Fruit fly (Drosophila melanogaster): ENCODE measurements around the gene kar.

kar gene

dm6 chr3R:12697571-12698039, 8.4 kb upstream of the kar start:
- TF ChIP-seq esn (GFP tag; optimal IDR thresholded peaks at IDR 0.05), result peak; percentile 17
- TF ChIP-seq Eip78C (GFP tag), result peak; percentile 59
- TF ChIP-seq Eip93F (GFP tag; optimal IDR thresholded peaks at IDR 0.05), result peak; percentile 31
- TF ChIP-seq fkh (GFP tag; optimal IDR thresholded peaks at IDR 0.05), result peak; percentile 88
- peak; percentile 20 for TF ChIP-seq CG1621 (tag; optimal IDR thresholded peaks at IDR 0.05)
- peak; percentile 28 for TF ChIP-seq Sox14 (GFP tag; optimal IDR thresholded peaks at IDR 0.05)
- TF ChIP-seq Hr4 (GFP tag; optimal IDR thresholded peaks at IDR 0.05), result no peak
- TF ChIP-seq vri (GFP tag; optimal IDR thresholded peaks at IDR 0.05), result peak; percentile 66
- no peak for TF ChIP-seq CG9139 (GFP tag; optimal IDR thresholded peaks at IDR 0.05)
- no peak for TF ChIP-seq ss (GFP tag; optimal IDR thresholded peaks at IDR 0.05)

DNA sequence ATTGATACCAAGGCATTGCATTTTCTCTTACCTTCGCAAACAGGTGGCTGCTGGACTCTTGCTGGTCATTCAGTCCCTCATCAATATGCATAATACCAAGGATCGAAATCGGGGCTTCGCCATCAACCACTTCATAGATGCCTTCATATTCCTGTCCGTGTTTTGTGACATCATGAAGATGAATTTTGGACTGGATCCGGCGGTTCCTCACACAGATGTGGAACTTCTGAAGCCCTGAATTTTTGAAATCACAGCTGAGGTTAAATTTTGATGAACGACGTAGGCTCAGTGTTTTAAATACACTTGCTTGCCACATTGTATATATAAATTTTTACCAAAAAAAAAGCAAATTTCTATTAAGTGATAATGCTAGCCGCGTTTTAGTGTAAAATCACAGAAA, 7.9 kb upstream of the kar start, which contains the start of gene Past1:
Gene Past1 (plus strand): TSS at position 301 of the 400 bp plus-strand sequence.
- TF ChIP-seq CG3919 (GFP tag; optimal IDR thresholded peaks at IDR 0.05) (no peak), pdm3 (GFP tag; optimal IDR thresholded peaks at IDR 0.05) (no peak), svp (GFP tag) (peak; percentile 53)

dm6 chr3R:12694742-12695141, 5.6 kb upstream of the kar start, which contains the start of the genes CG14391 and NijC:
TSS of gene CG14391 (minus strand) at chr3R:12694842.
TSS of gene NijC (plus strand) at chr3R:12695129.
- TF ChIP-seq CG11294 (GFP tag; IDR thresholded peaks at IDR 0.05) (no peak), Eip75B (GFP tag; optimal IDR thresholded peaks at IDR 0.05) (no peak), Met (GFP tag; optimal IDR thresholded peaks at IDR 0.05) (no peak), CG6808 (GFP tag; optimal IDR thresholded peaks at IDR 0.05) (no peak), lz (GFP tag; optimal IDR thresholded peaks at IDR 0.05) (no peak), CG16779 (tag; optimal IDR thresholded peaks at IDR 0.05) (no peak), spab (GFP tag; optimal IDR thresholded peaks at IDR 0.05) (no peak), acj6 (GFP tag; optimal IDR thresholded peaks at IDR 0.05) (no peak)

dm6 chr3R:12692497-12692896, 3.3 kb upstream of the kar start, which contains the start of gene CG31347:
TSS of gene CG31347 (minus strand) at chr3R:12692597.
- TF ChIP-seq eg (GFP tag; IDR thresholded peaks at IDR 0.05), result no peak
- TF ChIP-seq ss (GFP tag; optimal IDR thresholded peaks at IDR 0.05), result no peak
- no peak for TF ChIP-seq CG3032 (tag; optimal IDR thresholded peaks at IDR 0.05)
- no peak for TF ChIP-seq CG3919 (GFP tag; optimal IDR thresholded peaks at IDR 0.05)
- TF ChIP-seq Hr38 (GFP tag; optimal IDR thresholded peaks at IDR 0.05), result no peak
- no peak for TF ChIP-seq CG1621 (tag; optimal IDR thresholded peaks at IDR 0.05)

- TF ChIP-seq CG11294 (GFP tag; IDR thresholded peaks at IDR 0.05) (no peak), CG7368 (GFP tag; optimal IDR thresholded peaks at IDR 0.05) (no peak), Gug (GFP tag; IDR thresholded peaks at IDR 0.05) (no peak), Eip78C (GFP tag) (peak; percentile 38)
These were observed 2.4 kb upstream of the kar start, which contains the start of gene Arp1 for dm6 chr3R:12691422-12692101. TSS of gene Arp1 (plus strand) at chr3R:12691743.

DNA sequence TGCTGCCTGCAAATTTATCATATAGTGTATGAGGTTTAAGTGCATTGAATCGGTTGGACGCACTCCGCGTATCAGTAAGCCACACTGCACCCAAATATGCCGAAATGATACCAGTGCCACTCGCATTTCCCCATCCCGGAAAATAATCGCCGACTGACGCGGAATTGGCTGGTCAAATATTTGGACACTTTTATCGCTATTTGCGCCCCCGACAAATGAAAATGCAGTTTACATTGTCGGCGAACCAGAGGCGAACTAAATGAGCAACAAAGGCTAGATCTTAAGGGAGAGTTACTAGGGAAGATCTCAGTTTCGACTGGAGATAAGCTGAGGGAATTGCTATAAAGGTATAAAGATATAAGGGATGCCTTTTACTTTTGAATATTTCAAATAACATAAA, 1.1 kb downstream of the kar start:
- TF ChIP-seq Eip78C (GFP tag) (peak; percentile 20), Sox14 (GFP tag; optimal IDR thresholded peaks at IDR 0.05) (no peak)

DNA sequence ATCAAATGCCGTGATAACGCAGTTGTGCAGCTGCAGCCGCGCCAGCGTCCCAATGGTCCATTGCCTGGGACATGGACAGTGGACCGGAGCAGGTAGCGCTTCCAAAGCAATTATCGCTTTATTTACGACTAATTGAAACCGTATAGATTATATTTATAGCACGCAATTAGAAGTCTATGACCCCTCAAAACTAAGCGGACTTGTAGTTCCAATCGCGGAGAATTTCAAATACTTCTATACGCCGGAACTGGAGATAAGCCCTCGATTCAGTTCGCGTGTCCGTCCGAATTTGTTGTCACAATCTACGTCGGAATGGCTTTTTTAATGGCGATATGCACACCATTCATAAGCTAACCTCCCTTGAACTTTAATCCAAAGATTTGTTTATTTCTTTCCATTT, 3.9 kb downstream of the kar start:
- no peak for TF ChIP-seq CG16779 (tag; optimal IDR thresholded peaks at IDR 0.05)
- TF ChIP-seq CG7368 (GFP tag; optimal IDR thresholded peaks at IDR 0.05), result no peak
- TF ChIP-seq fkh (GFP tag; optimal IDR thresholded peaks at IDR 0.05), result no peak
- no peak for TF ChIP-seq Gug (GFP tag; IDR thresholded peaks at IDR 0.05)
- TF ChIP-seq Hr4 (GFP tag; optimal IDR thresholded peaks at IDR 0.05), result no peak
- TF ChIP-seq CG4318 (GFP tag; optimal IDR thresholded peaks at IDR 0.05), result no peak
- TF ChIP-seq Ets21C (GFP tag; optimal IDR thresholded peaks at IDR 0.05), result no peak
- TF ChIP-seq Eip75B (GFP tag; optimal IDR thresholded peaks at IDR 0.05), result no peak
- no peak for TF ChIP-seq topi (GFP tag; optimal IDR thresholded peaks at IDR 0.05)
- TF ChIP-seq CG1621 (tag; optimal IDR thresholded peaks at IDR 0.05), result no peak
- no peak for TF ChIP-seq CG32006 (GFP tag; optimal IDR thresholded peaks at IDR 0.05)
- no peak for TF ChIP-seq CG10669 (GFP tag; optimal IDR thresholded peaks at IDR 0.05)
- no peak for TF ChIP-seq Eip78C (GFP tag)
- no peak for TF ChIP-seq Hr39 (GFP tag; optimal IDR thresholded peaks at IDR 0.05)
- no peak for TF ChIP-seq CG8119 (GFP tag; IDR thresholded peaks at IDR 0.05)
